Fruit fly (Drosophila melanogaster): ENCODE measurements around the gene Mink.

dm6 chr3R:24917814-24918636 is 4.2 kb upstream of the Mink start, which contains the start of the genes PIG-S, sud1 and CG11168:
- TF ChIP-seq pad (GFP tag; optimal IDR thresholded peaks at IDR 0.05) (peak; percentile 30), bab1 (GFP tag; optimal IDR thresholded peaks at IDR 0.05) (peak; percentile 44), kay (GFP tag; ENCODE audit: borderline replicate concordance) (peak; percentile 15), Crg-1 (GFP tag; optimal IDR thresholded peaks at IDR 0.05) (peak; percentile 25), Mnt (GFP tag; optimal IDR thresholded peaks at IDR 0.05) (peak; percentile 11), CG7045 (GFP tag; optimal IDR thresholded peaks at IDR 0.05) (no peak), Clk (GFP tag; optimal IDR thresholded peaks at IDR 0.05) (no peak), CG1620 (GFP tag; optimal IDR thresholded peaks at IDR 0.05) (no peak)
